Worm (Caenorhabditis elegans): Measurements from ENCODE around the gene T24C12.3.

DNA sequence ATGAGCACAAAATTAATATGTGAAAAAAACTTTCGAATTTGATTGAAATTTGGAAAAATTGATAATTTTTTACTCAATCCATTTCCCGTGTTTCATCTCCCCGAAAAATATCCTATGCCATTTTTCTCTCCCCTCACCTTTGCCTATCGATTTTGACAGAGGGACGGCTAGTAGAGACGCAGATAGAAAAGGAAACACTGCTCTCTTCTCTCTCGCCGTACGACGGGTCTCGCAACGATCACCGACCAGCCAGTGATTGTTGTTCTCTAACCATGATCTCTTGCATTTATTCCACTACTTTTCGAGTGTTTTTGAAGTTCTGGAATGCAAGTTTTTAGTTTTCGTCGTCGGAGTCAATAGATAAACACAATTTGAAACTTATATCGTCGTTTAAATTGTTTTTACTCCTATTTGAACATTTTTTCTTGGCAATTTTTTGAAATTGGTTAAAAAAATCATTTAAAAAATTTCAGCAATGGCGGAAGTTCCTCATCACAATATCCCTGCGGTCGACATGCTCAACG, 33.8 kb upstream of the T24C12.3 start, which contains the start of gene vha-15:
- TF ChIP-seq ref-1 (GFP tag; conservative IDR thresholded peaks at IDR 0.05) (no peak), flt-1 (GFP tag; IDR thresholded peaks at IDR 0.05) (no peak), cog-1 (tag; optimal IDR thresholded peaks at IDR 0.05) (peak; percentile 62), ztf-23 (GFP tag; IDR thresholded peaks at IDR 0.05) (0 out of 2 replicates have a peak, but pooled peaks have one; percentile 15), klf-2 (GFP tag; conservative IDR thresholded peaks at IDR 0.05) (no peak), med-1 (GFP tag; optimal IDR thresholded peaks at IDR 0.05; ENCODE audit: insufficient read depth) (no peak), tab-1 (GFP tag; IDR thresholded peaks at IDR 0.05) (no peak), ztf-29 (GFP tag; IDR thresholded peaks at IDR 0.05) (no peak), T22C8.4 (GFP tag; IDR thresholded peaks at IDR 0.05) (peak; percentile 85)

Measured in whole organism, midembryonic.